Worm (Caenorhabditis elegans) whole organism, L4 larva: ENCODE data around the gene srw-115.

Source experiments
- ama-1 ChIP-seq: fragments of 150-350 bp; optimal IDR thresholded peaks from 2 replicates; lab custom pipeline; 2014; ENCODE audit warnings: inconsistent platforms, mixed read lengths
- ceh-62 ChIP-seq: sonication (generic microtip); optimal IDR thresholded peaks from 2 replicates; lab custom pipeline; 2017; ENCODE audit warnings: missing biosample characterization, missing genetic modification characterization
- lim-7 ChIP-seq: fragments of 200-800 bp; sonication (Bioruptor generic); IDR thresholded peaks from 2 replicates; pipeline ENCODE4 v1.3.6; 2022; ENCODE audit warnings: missing genetic modification characterization, missing compliant biosample characterization
- lsy-2 ChIP-seq, 2 experiments: fragments of 150-350 bp in 1 of 2; sonication (generic microtip) in 1 of 2; optimal IDR thresholded peaks; 2 replicates each; lab custom pipeline; 2014 to 2017; ENCODE audit warnings: missing biosample characterization in 2 of 2, missing genetic modification characterization in 2 of 2
- mdl-1 ChIP-seq, 2 experiments: fragments of 150-350 bp in 1 of 2; sonication (generic microtip) in 1 of 2; optimal IDR thresholded peaks; 2 replicates each; lab custom pipeline; 2014 to 2017; ENCODE audit warnings: missing biosample characterization in 2 of 2, missing genetic modification characterization in 2 of 2
- nhr-102 ChIP-seq: sonication (generic microtip); optimal IDR thresholded peaks from 2 replicates; lab custom pipeline; 2016; ENCODE audit warnings: mild to moderate bottlenecking, missing genetic modification characterization, moderate library complexity, missing compliant biosample characterization
- pha-4 ChIP-seq, 2 experiments: fragments of 150-350 bp in 1 of 2; fragments of 200-800 bp in 1 of 2; sonication (Bioruptor generic) in 1 of 2; IDR thresholded peaks in 1 of 2; optimal IDR thresholded peaks in 1 of 2; 2 replicates each; pipeline versions ENCODE4 v1.3.6 to Lab custom; 2014 to 2022; ENCODE audit warnings: missing genetic modification characterization in 2 of 2, missing genetic modification reagents in 2 of 2, missing biosample characterization in 1 of 2, missing compliant biosample characterization in 1 of 2
- php-3 ChIP-seq: fragments of 200-800 bp; sonication (Bioruptor generic); IDR thresholded peaks from 2 replicates; pipeline ENCODE4 v1.3.6; 2022; ENCODE audit warnings: missing genetic modification reagents, missing genetic modification characterization, missing compliant biosample characterization
- pqm-1 ChIP-seq: sonication (generic microtip); optimal IDR thresholded peaks from 2 replicates; lab custom pipeline; 2017; ENCODE audit warnings: missing biosample characterization, missing genetic modification characterization
- tra-1 ChIP-seq: fragments of 200-800 bp; sonication (Bioruptor generic); IDR thresholded peaks from 2 replicates; pipeline ENCODE4 v1.3.6; 2022; ENCODE audit warnings: missing genetic modification reagents, missing genetic modification characterization, missing compliant biosample characterization
- unc-62 ChIP-seq, 3 experiments: fragments of 150-350 bp in 1 of 3; sonication (generic microtip); optimal IDR thresholded peaks in 2 of 3; peaks in 1 of 3; 1 replicate in 1 of 3; 2 replicates in 2 of 3; lab custom pipeline; 2014 to 2017; ENCODE audit warnings: missing biosample characterization in 3 of 3, missing genetic modification characterization in 3 of 3, missing genetic modification reagents in 3 of 3, missing genotype in 1 of 3

DNA sequence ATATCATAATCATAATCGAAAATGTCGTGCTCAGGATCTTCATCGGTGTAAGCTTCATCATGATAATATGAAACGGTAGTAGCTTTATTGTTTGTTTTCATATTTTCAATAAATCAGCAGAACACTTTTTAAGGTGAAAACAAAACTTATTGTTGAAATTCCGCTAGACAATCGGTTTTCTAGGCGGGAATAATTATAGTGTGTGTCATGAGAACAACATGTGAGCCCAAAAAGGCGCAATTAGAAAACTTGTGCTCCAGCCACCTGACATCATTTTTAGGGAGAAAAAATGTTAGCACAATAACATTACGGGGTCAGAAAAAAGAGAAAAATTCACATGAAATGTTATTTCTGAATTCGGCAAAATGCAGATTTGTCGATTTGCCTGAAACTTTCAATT, 40.5 kb upstream of the srw-115 start, which contains the start of gene srw-8:
- TF ChIP-seq lim-7 (GFP tag; lab: Robert Waterston, UW) = no peak
- TF ChIP-seq pha-4 (GFP tag; IDR thresholded peaks at IDR 0.05; lab: Robert Waterston, UW) = no peak
- TF ChIP-seq pha-4 (tag; optimal IDR thresholded peaks at IDR 0.05; lab: Kevin White, UChicago) = no peak
- TF ChIP-seq mdl-1 (tag; optimal IDR thresholded peaks at IDR 0.05; lab: Kevin White, UChicago) = no peak
- TF ChIP-seq nhr-102 (tag; lab: Kevin White, UChicago) = no peak
- no peak for TF ChIP-seq tra-1 (GFP tag; lab: Robert Waterston, UW)
- TF ChIP-seq unc-62 (GFP tag; optimal IDR thresholded peaks at IDR 0.05 in 1 of 2; lab: Kevin White, UChicago) = no peak
- TF ChIP-seq unc-62 (tag; optimal IDR thresholded peaks at IDR 0.05; lab: Kevin White, UChicago) = no peak
- no peak for TF ChIP-seq ceh-62 (tag; lab: Kevin White, UChicago)
- no peak for TF ChIP-seq lsy-2 (tag; optimal IDR thresholded peaks at IDR 0.05; lab: Kevin White, UChicago)
- no peak for TF ChIP-seq php-3
- no peak for TF ChIP-seq pqm-1 (tag; lab: Kevin White, UChicago)
- no peak for TF ChIP-seq ama-1 (lab: Kevin White, UChicago)
